Fruit fly (Drosophila melanogaster) whole organism, embryonic: Measurements from ENCODE around the gene prd1.

ENCODE experiments used
- CG10209 ChIP-seq: fragments of 200-800 bp; sonication (Bioruptor generic); optimal IDR thresholded peaks from 3 replicates; lab custom pipeline; 2017; ENCODE audit warnings: missing biosample characterization, mild to moderate bottlenecking, missing genetic modification characterization, missing genetic modification reagents
- CG1024 ChIP-seq: fragments of 200-800 bp; sonication (Bioruptor generic); IDR thresholded peaks from 2 replicates; pipeline ENCODE4 v1.3.6; 2022; ENCODE audit warnings: missing biosample characterization, missing genetic modification characterization
- CG11085 ChIP-seq: fragments of 200-800 bp; sonication (Bioruptor generic); IDR thresholded peaks from 2 replicates; pipeline ENCODE4 v1.3.6; 2022; ENCODE audit warnings: missing biosample characterization, missing genetic modification characterization
- CG11504 ChIP-seq: fragments of 200-800 bp; sonication (Bioruptor generic); optimal IDR thresholded peaks from 3 replicates; lab custom pipeline; 2019; ENCODE audit warnings: missing biosample characterization, mild to moderate bottlenecking, missing genetic modification characterization, moderate library complexity
- CG11695 ChIP-seq: fragments of 200-800 bp; sonication (Bioruptor generic); IDR thresholded peaks from 3 replicates; pipeline ENCODE4 v1.3.6; 2022; ENCODE audit warnings: missing biosample characterization, missing genetic modification characterization
- CG12071 ChIP-seq: fragments of 200-800 bp; sonication (Bioruptor generic); optimal IDR thresholded peaks from 3 replicates; lab custom pipeline; 2018; ENCODE audit warnings: missing biosample characterization, mild to moderate bottlenecking, missing genetic modification characterization
- CG12659 ChIP-seq: fragments of 200-800 bp; sonication (Bioruptor generic); optimal IDR thresholded peaks from 3 replicates; lab custom pipeline; 2017; ENCODE audit warnings: mild to moderate bottlenecking, missing biosample characterization, missing genetic modification reagents, missing genetic modification characterization
- CG13424 ChIP-seq: fragments of 200-800 bp; sonication (Bioruptor generic); optimal IDR thresholded peaks from 2 replicates; lab custom pipeline; 2019; ENCODE audit warnings: missing biosample characterization, mild to moderate bottlenecking, missing genetic modification characterization, moderate library complexity
- CG15601 ChIP-seq: fragments of 200-800 bp; sonication (Bioruptor generic); optimal IDR thresholded peaks from 3 replicates; lab custom pipeline; 2019; ENCODE audit warnings: missing biosample characterization, mild to moderate bottlenecking, missing genetic modification characterization, moderate library complexity
- CG18599 ChIP-seq: fragments of 200-800 bp; sonication (Bioruptor generic); optimal IDR thresholded peaks from 3 replicates; lab custom pipeline; 2017; ENCODE audit warnings: missing biosample characterization, missing genetic modification characterization, mild to moderate bottlenecking, moderate library complexity, missing genetic modification reagents
- CG2199 ChIP-seq: fragments of 200-800 bp; sonication (Bioruptor generic); IDR thresholded peaks from 3 replicates; pipeline ENCODE4 v1.3.6; 2022; ENCODE audit warnings: missing biosample characterization, missing genetic modification characterization
- CG2889 ChIP-seq: fragments of 200-800 bp; sonication (Bioruptor generic); IDR thresholded peaks from 3 replicates; pipeline ENCODE4 v1.3.6; 2022; ENCODE audit warnings: missing biosample characterization, missing genetic modification characterization
- CG4707 ChIP-seq: fragments of 200-800 bp; sonication (Bioruptor generic); optimal IDR thresholded peaks from 2 replicates; lab custom pipeline; 2018; ENCODE audit warnings: missing biosample characterization, mild to moderate bottlenecking, missing genetic modification characterization, moderate library complexity
- CG5180 ChIP-seq: fragments of 200-800 bp; sonication (Bioruptor generic); optimal IDR thresholded peaks from 3 replicates; lab custom pipeline; 2017; ENCODE audit warnings: missing biosample characterization, missing genetic modification characterization, mild to moderate bottlenecking, moderate library complexity, missing genetic modification reagents
- CG8281 ChIP-seq: fragments of 200-800 bp; sonication (Bioruptor generic); optimal IDR thresholded peaks from 2 replicates; lab custom pipeline; 2018; ENCODE audit warnings: missing biosample characterization, mild to moderate bottlenecking, missing genetic modification characterization, moderate library complexity
- CG9437 ChIP-seq: fragments of 200-800 bp; sonication (Bioruptor generic); optimal IDR thresholded peaks from 2 replicates; lab custom pipeline; 2018; ENCODE audit warnings: missing biosample characterization, mild to moderate bottlenecking, missing genetic modification characterization
- CG9932 ChIP-seq: fragments of 200-800 bp; sonication (Bioruptor generic); IDR thresholded peaks from 2 replicates; pipeline ENCODE4 v1.3.6; 2022; ENCODE audit warnings: missing biosample characterization, missing genetic modification characterization
- CoRest ChIP-seq: fragments of 200-800 bp; sonication (Bioruptor generic); optimal IDR thresholded peaks from 3 replicates; lab custom pipeline; 2018; ENCODE audit warnings: missing biosample characterization, mild to moderate bottlenecking, missing genetic modification characterization, moderate library complexity
- Dad ChIP-seq: fragments of 200-800 bp; sonication (Bioruptor generic); optimal IDR thresholded peaks from 3 replicates; lab custom pipeline; 2016; ENCODE audit warnings: missing biosample characterization, missing genetic modification characterization
- E2f1 ChIP-seq: fragments of 200-800 bp; sonication (Bioruptor generic); IDR thresholded peaks from 2 replicates; pipeline ENCODE4 v1.3.6; 2022; ENCODE audit warnings: missing biosample characterization, missing genetic modification characterization
- Ets97D ChIP-seq: fragments of 200-800 bp; sonication (Bioruptor generic); optimal IDR thresholded peaks from 3 replicates; lab custom pipeline; 2016; ENCODE audit warnings: missing biosample characterization, missing genetic modification characterization
- H2.0 ChIP-seq: fragments of 200-800 bp; sonication (Bioruptor generic); IDR thresholded peaks from 2 replicates; pipeline ENCODE4 v1.3.6; 2022; ENCODE audit warnings: missing biosample characterization, missing genetic modification characterization
- HHEX ChIP-seq: fragments of 200-800 bp; sonication (Bioruptor generic); optimal IDR thresholded peaks from 3 replicates; lab custom pipeline; 2017; ENCODE audit warnings: missing biosample characterization, mild to moderate bottlenecking, missing genetic modification characterization, missing genetic modification reagents
- Hsf ChIP-seq: fragments of 200-800 bp; sonication (Bioruptor generic); optimal IDR thresholded peaks from 3 replicates; lab custom pipeline; 2016; ENCODE audit warnings: missing biosample characterization, missing genetic modification characterization
- Med ChIP-seq: fragments of 200-800 bp; sonication (Bioruptor generic); peaks from one replicate; lab custom pipeline; 2016; ENCODE audit warnings: missing biosample characterization, missing genetic modification characterization, mild to moderate bottlenecking, inconsistent platforms, moderate library complexity
- NC2β ChIP-seq: fragments of 200-800 bp; sonication (Bioruptor generic); optimal IDR thresholded peaks from 2 replicates; lab custom pipeline; 2016; ENCODE audit warnings: missing biosample characterization, missing genetic modification characterization
- NFAT ChIP-seq: fragments of 200-800 bp; sonication (Bioruptor generic); IDR thresholded peaks from 2 replicates; pipeline ENCODE4 v1.3.6; 2022; ENCODE audit warnings: missing biosample characterization, missing genetic modification characterization
- Pdp1 ChIP-seq, 2 experiments: fragments of 200-800 bp; sonication (Bioruptor generic); optimal IDR thresholded peaks; 3 replicates each; lab custom pipeline; 2016; ENCODE audit warnings: missing biosample characterization in 2 of 2, missing genetic modification characterization in 2 of 2, mild to moderate bottlenecking in 1 of 2, moderate library complexity in 1 of 2
- Spps ChIP-seq: fragments of 200-800 bp; sonication (Bioruptor generic); optimal IDR thresholded peaks from 2 replicates; lab custom pipeline; 2018; ENCODE audit warnings: missing biosample characterization, mild to moderate bottlenecking, missing genetic modification characterization
- Ssrp ChIP-seq: fragments of 200-800 bp; sonication (Bioruptor generic); optimal IDR thresholded peaks from 2 replicates; lab custom pipeline; 2018; ENCODE audit warnings: missing biosample characterization, mild to moderate bottlenecking, missing genetic modification characterization, moderate library complexity
- Usf ChIP-seq: fragments of 200-800 bp; sonication (Bioruptor generic); optimal IDR thresholded peaks from 2 replicates; lab custom pipeline; 2017; ENCODE audit warnings: missing genotype, missing biosample characterization, missing genetic modification characterization
- amos ChIP-seq: fragments of 200-800 bp; sonication (Bioruptor generic); IDR thresholded peaks from 2 replicates; pipeline ENCODE4 v1.3.6; 2022; ENCODE audit warnings: missing biosample characterization, missing genetic modification characterization; ENCODE audit not compliant: partially characterized antibody
- btn ChIP-seq: fragments of 200-800 bp; sonication (Bioruptor generic); optimal IDR thresholded peaks from 2 replicates; lab custom pipeline; 2016; ENCODE audit warnings: missing biosample characterization, missing genetic modification characterization
- dan ChIP-seq: fragments of 200-800 bp; sonication (Bioruptor generic); IDR thresholded peaks from 2 replicates; pipeline ENCODE4 v1.3.6; 2022; ENCODE audit warnings: missing biosample characterization, missing genetic modification characterization
- eyg ChIP-seq: fragments of 200-800 bp; sonication (Bioruptor generic); optimal IDR thresholded peaks from 3 replicates; lab custom pipeline; 2016; ENCODE audit warnings: missing biosample characterization, missing genetic modification characterization
- fd64A ChIP-seq: fragments of 200-800 bp; sonication (Bioruptor generic); optimal IDR thresholded peaks from 3 replicates; lab custom pipeline; 2018; ENCODE audit warnings: missing biosample characterization, mild to moderate bottlenecking, missing genetic modification characterization
- ftz-f1 ChIP-seq: fragments of 200-800 bp; sonication (Bioruptor generic); optimal IDR thresholded peaks from 2 replicates; lab custom pipeline; 2016; ENCODE audit warnings: missing biosample characterization, missing genetic modification characterization
- gce ChIP-seq: fragments of 200-800 bp; sonication (Bioruptor generic); IDR thresholded peaks from 3 replicates; pipeline ENCODE4 v1.3.6; 2022; ENCODE audit warnings: missing biosample characterization, missing genetic modification characterization
- gt ChIP-seq: fragments of 200-800 bp; sonication (Bioruptor generic); IDR thresholded peaks from 2 replicates; pipeline ENCODE4 v1.3.6; 2022; ENCODE audit warnings: missing biosample characterization, missing genetic modification characterization
- kni ChIP-seq: fragments of 200-800 bp; sonication (Bioruptor generic); optimal IDR thresholded peaks from 3 replicates; lab custom pipeline; 2017; ENCODE audit warnings: mild to moderate bottlenecking, missing biosample characterization, missing genetic modification reagents, missing genetic modification characterization
- knrl ChIP-seq: fragments of 200-800 bp; sonication (Bioruptor generic); IDR thresholded peaks from 3 replicates; pipeline ENCODE4 v1.3.6; 2022; ENCODE audit warnings: missing biosample characterization, missing genetic modification characterization; ENCODE audit not compliant: partially characterized antibody
- mirr ChIP-seq: fragments of 200-800 bp; sonication (Bioruptor generic); optimal IDR thresholded peaks from 3 replicates; lab custom pipeline; 2018; ENCODE audit warnings: missing biosample characterization, mild to moderate bottlenecking, missing genetic modification characterization
- nerfin-2 ChIP-seq: fragments of 200-800 bp; sonication (Bioruptor generic); IDR thresholded peaks from 2 replicates; pipeline ENCODE4 v1.3.6; 2022; ENCODE audit warnings: missing biosample characterization, missing genetic modification characterization; ENCODE audit not compliant: partially characterized antibody
- odd ChIP-seq: fragments of 200-800 bp; sonication (Bioruptor generic); optimal IDR thresholded peaks from 2 replicates; lab custom pipeline; 2017; ENCODE audit warnings: missing biosample characterization, mild to moderate bottlenecking, missing genetic modification characterization
- onecut ChIP-seq: fragments of 200-800 bp; sonication (Bioruptor generic); IDR thresholded peaks from 2 replicates; pipeline ENCODE4 v1.3.6; 2022; ENCODE audit warnings: missing biosample characterization, missing genetic modification characterization
- pb ChIP-seq: fragments of 200-800 bp; sonication (Bioruptor generic); optimal IDR thresholded peaks from 3 replicates; lab custom pipeline; 2016; ENCODE audit warnings: missing biosample characterization, missing genetic modification characterization
- ranshi ChIP-seq: fragments of 200-800 bp; sonication (Bioruptor generic); IDR thresholded peaks from 2 replicates; pipeline ENCODE4 v1.3.6; 2022; ENCODE audit warnings: missing biosample characterization, missing genetic modification characterization
- salm ChIP-seq: fragments of 200-800 bp; sonication (Bioruptor generic); optimal IDR thresholded peaks from 2 replicates; lab custom pipeline; 2018; ENCODE audit warnings: missing biosample characterization, mild to moderate bottlenecking, missing genetic modification characterization
- tap ChIP-seq: fragments of 200-800 bp; optimal IDR thresholded peaks from 3 replicates; lab custom pipeline; 2019; ENCODE audit warnings: missing biosample characterization, mild to moderate bottlenecking, missing genetic modification characterization, moderate library complexity
- tll ChIP-seq, 2 experiments: fragments of 200-800 bp in 1 of 2; fragments of >200 bp in 1 of 2; sonication (Bioruptor generic) in 1 of 2; optimal IDR thresholded peaks; 2 replicates each; lab custom pipeline; 2017 to 2019; ENCODE audit warnings: missing biosample characterization in 2 of 2, missing genetic modification characterization in 2 of 2, mild to moderate bottlenecking in 1 of 2, moderate library complexity in 1 of 2

Gene prd1

dm6 chr3R:11773999-11774397 is 12.8 kb downstream of the prd1 start (continued):
- TF ChIP-seq CG2199 (GFP tag; lab: Robert Waterston, UW): no peak
- no peak for TF ChIP-seq nerfin-2
- no peak for TF ChIP-seq CG1024 (GFP tag; lab: Robert Waterston, UW)
- TF ChIP-seq CG8281 (tag; lab: Kevin White, UChicago): peak; percentile 49
- TF ChIP-seq amos (GFP tag; lab: Robert Waterston, UW): no peak
- TF ChIP-seq odd (GFP tag; lab: Kevin White, UChicago): peak; percentile 68
- TF ChIP-seq onecut (GFP tag; lab: Robert Waterston, UW): peak; percentile 4; the same call in 1 of the 2 replicates
- peak; percentile 51 for TF ChIP-seq CG5180
- TF ChIP-seq Med (GFP tag; lab: Kevin White, UChicago): no peak
- TF ChIP-seq NC2β (GFP tag; lab: Kevin White, UChicago): no peak
- TF ChIP-seq Pdp1 (GFP tag; optimal IDR thresholded peaks at IDR 0.05; lab: Kevin White, UChicago): peak; percentile 6 to 37
- TF ChIP-seq mirr: no peak
- TF ChIP-seq fd64A (GFP tag; lab: Kevin White, UChicago): no peak
- peak; percentile 49; the same call in 2 of the 3 replicates for TF ChIP-seq CG11695 (GFP tag; lab: Robert Waterston, UW)
- TF ChIP-seq CG12659: peak; percentile 73
- no peak for TF ChIP-seq eyg (GFP tag; lab: Kevin White, UChicago)
- no peak for TF ChIP-seq CG4707 (GFP tag; lab: Kevin White, UChicago)
- TF ChIP-seq Usf: no peak
- no peak for TF ChIP-seq NFAT (GFP tag; lab: Robert Waterston, UW)
- TF ChIP-seq CG10209 (GFP tag; lab: Kevin White, UChicago): peak; percentile 79
- peak; percentile 45 for TF ChIP-seq Spps (tag; lab: Kevin White, UChicago)
- TF ChIP-seq tll (GFP tag; optimal IDR thresholded peaks at IDR 0.05; lab: Kevin White, UChicago): no peak
- TF ChIP-seq Ssrp (tag; lab: Kevin White, UChicago): peak; percentile 85
- no peak for TF ChIP-seq gt (GFP tag; lab: Robert Waterston, UW)
- TF ChIP-seq gce (GFP tag; lab: Robert Waterston, UW): no peak
- TF ChIP-seq btn: no peak
- peak; percentile 86 for TF ChIP-seq CG11504 (tag; lab: Kevin White, UChicago)
- no peak; the same call in 1 of the 2 replicates for TF ChIP-seq dan (GFP tag; lab: Robert Waterston, UW)
- peak; percentile 49 for TF ChIP-seq E2f1 (GFP tag; lab: Robert Waterston, UW)
- TF ChIP-seq CG9932 (GFP tag; lab: Robert Waterston, UW): peak; percentile 38; the same call in 1 of the 2 replicates
- no peak for TF ChIP-seq CG12071
- peak; percentile 64 for TF ChIP-seq CG9437 (GFP tag; lab: Kevin White, UChicago)
- no peak; the same call in 1 of the 2 replicates for TF ChIP-seq H2.0 (GFP tag; lab: Robert Waterston, UW)
- TF ChIP-seq tap (tag; lab: Kevin White, UChicago): peak; percentile 59
- peak; percentile 89 for TF ChIP-seq CoRest (tag; lab: Kevin White, UChicago)
- no peak for TF ChIP-seq kni (GFP tag; lab: Kevin White, UChicago)
- no peak for TF ChIP-seq ftz-f1 (GFP tag; lab: Kevin White, UChicago)
- no peak for TF ChIP-seq salm (tag; lab: Kevin White, UChicago)
- no peak for TF ChIP-seq knrl (GFP tag; lab: Robert Waterston, UW)
- TF ChIP-seq Ets97D (GFP tag; lab: Kevin White, UChicago): no peak
- peak; percentile 55 for TF ChIP-seq HHEX (GFP tag; lab: Kevin White, UChicago)
- TF ChIP-seq CG13424: peak; percentile 90
- TF ChIP-seq ranshi (GFP tag; lab: Robert Waterston, UW): 0 out of 2 replicates have a peak, but pooled peaks have one; percentile 13
- no peak for TF ChIP-seq Dad (GFP tag; lab: Kevin White, UChicago)
- peak; percentile 75 for TF ChIP-seq CG15601
- peak; percentile 87 for TF ChIP-seq CG18599 (GFP tag; lab: Kevin White, UChicago)
- TF ChIP-seq CG2889: no peak
- TF ChIP-seq CG11085 (GFP tag; lab: Robert Waterston, UW): no peak
- peak; percentile 54 for TF ChIP-seq Hsf (GFP tag; lab: Kevin White, UChicago)
- TF ChIP-seq pb (GFP tag; lab: Kevin White, UChicago): no peak
